Worm (Caenorhabditis elegans) whole organism, L4 larva: ENCODE measurements around the gene lgc-27.

Experiments
- Y48G9A.11 ChIP-seq: fragments of 200-800 bp; sonication (Bioruptor generic); IDR thresholded peaks from 2 replicates; pipeline ENCODE4 v1.3.6; 2022; ENCODE audit warnings: missing genetic modification reagents, missing genetic modification characterization, missing compliant biosample characterization
- aha-1 ChIP-seq: fragments of 150-350 bp; peaks from one replicate; lab custom pipeline; 2014; ENCODE audit warnings: missing biosample characterization, missing genetic modification characterization
- ceh-32 ChIP-seq: sonication (generic microtip); optimal IDR thresholded peaks from 2 replicates; lab custom pipeline; 2016; ENCODE audit warnings: mild to moderate bottlenecking, missing genetic modification characterization, missing compliant biosample characterization; ENCODE audit not compliant: poor library complexity
- egl-27 ChIP-seq: sonication (generic microtip); optimal IDR thresholded peaks from 3 replicates; lab custom pipeline; 2017; ENCODE audit warnings: missing biosample characterization, missing genetic modification reagents, missing genetic modification characterization
- lin-13 ChIP-seq: fragments of 150-350 bp; optimal IDR thresholded peaks from 2 replicates; lab custom pipeline; 2014; ENCODE audit warnings: missing biosample characterization, missing genetic modification reagents, missing genetic modification characterization
- lin-38 ChIP-seq: fragments of 200-800 bp; sonication (Bioruptor generic); IDR thresholded peaks from 2 replicates; pipeline ENCODE4 v1.3.6; 2022; ENCODE audit warnings: missing genetic modification reagents, missing genetic modification characterization, missing compliant biosample characterization
- nhr-11 ChIP-seq: fragments of 150-350 bp; optimal IDR thresholded peaks from 2 replicates; lab custom pipeline; 2014; ENCODE audit warnings: missing biosample characterization, missing genetic modification characterization
- nhr-28 ChIP-seq: fragments of 150-350 bp; optimal IDR thresholded peaks from 2 replicates; lab custom pipeline; 2014; ENCODE audit warnings: missing biosample characterization, missing genetic modification characterization
- nhr-76 ChIP-seq: fragments of 150-350 bp; optimal IDR thresholded peaks from 2 replicates; lab custom pipeline; 2014; ENCODE audit warnings: missing biosample characterization, missing genetic modification characterization
- pqm-1 ChIP-seq: sonication (generic microtip); optimal IDR thresholded peaks from 2 replicates; lab custom pipeline; 2017; ENCODE audit warnings: missing biosample characterization, missing genetic modification characterization
- set-16 ChIP-seq: fragments of 200-800 bp; sonication (Bioruptor generic); IDR thresholded peaks from 2 replicates; pipeline ENCODE4 v1.3.6; 2022; ENCODE audit warnings: missing genetic modification reagents, missing genetic modification characterization, missing compliant biosample characterization
- skn-1 ChIP-seq: fragments of 150-350 bp; optimal IDR thresholded peaks from 2 replicates; lab custom pipeline; 2014; ENCODE audit warnings: missing biosample characterization, missing genetic modification characterization
- unc-130 ChIP-seq: sonication (generic microtip); optimal IDR thresholded peaks from 2 replicates; lab custom pipeline; 2016; ENCODE audit warnings: missing genetic modification reagents, missing genetic modification characterization, missing compliant biosample characterization
- ztf-11 ChIP-seq: fragments of 150-350 bp; optimal IDR thresholded peaks from 2 replicates; lab custom pipeline; 2014; ENCODE audit warnings: missing biosample characterization, missing genetic modification characterization

- TF ChIP-seq set-16 (GFP tag; lab: Robert Waterston, UW) (peak; percentile 72), nhr-28 (no peak), ztf-11 (no peak), ceh-32 (tag; lab: Kevin White, UChicago) (no peak), nhr-11 (tag; lab: Kevin White, UChicago) (no peak), unc-130 (GFP tag; lab: Kevin White, UChicago) (no peak), Y48G9A.11 (GFP tag; lab: Robert Waterston, UW) (no peak), aha-1 (no peak), lin-13 (GFP tag; lab: Kevin White, UChicago) (no peak), pqm-1 (tag; lab: Kevin White, UChicago) (no peak), lin-38 (GFP tag; lab: Robert Waterston, UW) (no peak), egl-27 (no peak), skn-1 (tag; lab: Kevin White, UChicago) (no peak), nhr-76 (tag; lab: Kevin White, UChicago) (no peak)
Observed at ce11 chrII:4673242-4673641, 24.4 kb downstream of the lgc-27 start.
